Fruit fly (Drosophila melanogaster): ENCODE data around the gene CG46280.

The CG46280 gene

DNA sequence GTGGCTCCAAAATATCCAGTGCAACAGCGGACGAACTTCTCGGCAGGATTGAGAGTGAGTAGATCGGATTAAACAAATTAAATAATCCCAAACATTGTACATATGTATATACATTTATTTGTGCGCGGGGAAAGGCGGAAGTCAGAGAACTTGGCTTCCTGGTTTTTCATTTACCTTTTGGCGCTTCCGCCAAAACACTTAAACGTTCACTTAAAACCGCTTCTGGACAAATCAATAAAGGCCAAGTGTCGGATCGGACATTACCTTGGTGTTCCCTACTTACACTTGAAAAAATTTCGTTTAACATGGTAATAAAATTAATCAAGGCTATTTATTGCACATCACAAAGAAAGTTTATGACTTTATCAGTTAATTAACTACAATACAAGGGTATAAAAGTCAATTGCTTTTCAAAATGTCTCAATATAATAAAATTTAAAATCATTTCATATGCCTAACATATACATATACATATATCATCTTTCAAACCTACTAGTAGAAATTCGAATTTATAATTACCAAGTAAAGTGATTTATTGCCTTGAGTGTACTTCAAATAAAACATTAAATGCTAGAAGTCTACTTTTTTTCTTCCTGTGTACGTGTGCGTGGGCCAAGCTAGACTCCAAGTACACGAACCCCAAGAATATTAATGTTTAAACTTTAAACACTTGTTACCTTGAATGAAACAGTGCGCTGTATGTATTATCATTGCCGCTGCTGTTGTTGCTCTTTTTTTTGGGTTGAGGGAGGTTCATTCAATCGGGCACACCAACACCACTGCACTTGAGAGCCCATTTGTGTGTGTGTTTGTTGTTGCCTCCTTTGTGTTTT lies 48.9 kb downstream of the CG46280 start (continued):
- TF ChIP-seq onecut (GFP tag; IDR thresholded peaks at IDR 0.05): peak; percentile 86
- no peak for TF ChIP-seq crol (GFP tag; IDR thresholded peaks at IDR 0.05)
- peak; percentile 11 for TF ChIP-seq CG1647 (GFP tag; optimal IDR thresholded peaks at IDR 0.05)
- peak; percentile 77 for TF ChIP-seq CG18262 (tag; optimal IDR thresholded peaks at IDR 0.05)
- TF ChIP-seq ftz-f1 (GFP tag; optimal IDR thresholded peaks at IDR 0.05): no peak
- peak; percentile 69 for TF ChIP-seq CG13424 (tag; optimal IDR thresholded peaks at IDR 0.05)
- TF ChIP-seq Mad (GFP tag; optimal IDR thresholded peaks at IDR 0.05): peak; percentile 19
- TF ChIP-seq chinmo (GFP tag; IDR thresholded peaks at IDR 0.05; ENCODE audit: partially characterized antibody): peak; percentile 70; the same call in 1 of the 4 replicates
- 0 out of 2 replicates have a peak, but pooled peaks have one; percentile 20 for TF ChIP-seq wor (GFP tag; IDR thresholded peaks at IDR 0.05)
- TF ChIP-seq CkIIα-i1 (GFP tag; IDR thresholded peaks at IDR 0.05): no peak
- peak; percentile 18 for TF ChIP-seq da (GFP tag; optimal IDR thresholded peaks at IDR 0.05)
- no peak for TF ChIP-seq tup (GFP tag; optimal IDR thresholded peaks at IDR 0.05)
- TF ChIP-seq Mrtf (GFP tag; IDR thresholded peaks at IDR 0.05): peak; percentile 59; the same call in 1 of the 3 replicates
- no peak for TF ChIP-seq bowl (GFP tag; IDR thresholded peaks at IDR 0.05)
- TF ChIP-seq CG4617 (GFP tag; optimal IDR thresholded peaks at IDR 0.05; ENCODE audit: borderline replicate concordance): no peak
- TF ChIP-seq Pdp1 (GFP tag; optimal IDR thresholded peaks at IDR 0.05): peak; percentile 38 to 44
- TF ChIP-seq cg (GFP tag; optimal IDR thresholded peaks at IDR 0.05): no peak
- TF ChIP-seq dati (GFP tag; IDR thresholded peaks at IDR 0.05): no peak
- TF ChIP-seq CG30403 (GFP tag; optimal IDR thresholded peaks at IDR 0.05): peak; percentile 80
- TF ChIP-seq D19A (tag; optimal IDR thresholded peaks at IDR 0.05): peak; percentile 60
- TF ChIP-seq Sin3A (optimal IDR thresholded peaks at IDR 0.05): no peak
- peak; percentile 47 for TF ChIP-seq CG11723 (GFP tag; optimal IDR thresholded peaks at IDR 0.05)
- TF ChIP-seq CG8765 (GFP tag; IDR thresholded peaks at IDR 0.05): no peak
- TF ChIP-seq BEAF-32 (GFP tag; optimal IDR thresholded peaks at IDR 0.05): no peak
- TF ChIP-seq mam (GFP tag; optimal IDR thresholded peaks at IDR 0.05): peak; percentile 43
- TF ChIP-seq al (GFP tag; IDR thresholded peaks at IDR 0.05): 0 out of 2 replicates have a peak, but pooled peaks have one; percentile 27
- peak; percentile 46 for TF ChIP-seq CG12299 (tag; optimal IDR thresholded peaks at IDR 0.05)
- peak; percentile 5 for TF ChIP-seq lilli (GFP tag; optimal IDR thresholded peaks at IDR 0.05)
- TF ChIP-seq pan (optimal IDR thresholded peaks at IDR 0.05): no peak
- peak in 1 of 2 experiments; percentile 61 for TF ChIP-seq pan (GFP tag; optimal IDR thresholded peaks at IDR 0.05 in 1 of 2, IDR thresholded peaks at IDR 0.05 in 1 of 2)
- no peak for TF ChIP-seq ab (GFP tag; optimal IDR thresholded peaks at IDR 0.05)
- TF ChIP-seq CG31388 (GFP tag; optimal IDR thresholded peaks at IDR 0.05): no peak
- peak; percentile 54 for TF ChIP-seq Ada2b (GFP tag; IDR thresholded peaks at IDR 0.05)
- TF ChIP-seq Hmx (GFP tag; optimal IDR thresholded peaks at IDR 0.05): no peak
- peak; percentile 34 for TF ChIP-seq trem (tag; optimal IDR thresholded peaks at IDR 0.05)
- peak; percentile 54 for TF ChIP-seq ATbp (GFP tag; optimal IDR thresholded peaks at IDR 0.05)
- TF ChIP-seq fd96Cb (tag; optimal IDR thresholded peaks at IDR 0.05): peak; percentile 51
- TF ChIP-seq dpn (GFP tag; optimal IDR thresholded peaks at IDR 0.05): peak; percentile 38 to 41
- no peak for TF ChIP-seq shn (GFP tag; optimal IDR thresholded peaks at IDR 0.05)
- TF ChIP-seq bbx (GFP tag; IDR thresholded peaks at IDR 0.05; ENCODE audit: partially characterized antibody): no peak
- TF ChIP-seq Rfx (GFP tag; IDR thresholded peaks at IDR 0.05): peak; percentile 69
- TF ChIP-seq pros (GFP tag; optimal IDR thresholded peaks at IDR 0.05): no peak
- no peak for TF ChIP-seq klu (GFP tag; IDR thresholded peaks at IDR 0.05)
- TF ChIP-seq CG6654 (GFP tag; optimal IDR thresholded peaks at IDR 0.05): peak; percentile 49
- TF ChIP-seq gsb (GFP tag; IDR thresholded peaks at IDR 0.05): peak; percentile 25; the same call in 1 of the 2 replicates
- peak; percentile 38; the same call in 1 of the 2 replicates for TF ChIP-seq CG14014 (GFP tag; IDR thresholded peaks at IDR 0.05)
- peak; percentile 19; the same call in 1 of the 4 replicates for TF ChIP-seq Gug (GFP tag; IDR thresholded peaks at IDR 0.05)
- no peak for TF ChIP-seq CG5953 (GFP tag; IDR thresholded peaks at IDR 0.05)
- peak in 1 of 2 experiments; percentile 71 for TF ChIP-seq Eip74EF (GFP tag; optimal IDR thresholded peaks at IDR 0.05)

Measured in whole organism, embryonic.